Worm (Caenorhabditis elegans) whole organism, L2 larva: ENCODE measurements around the gene ZK596.2.

Source experiments
- C34F6.9 ChIP-seq: fragments of 150-350 bp; optimal IDR thresholded peaks from 2 replicates; lab custom pipeline; 2014; ENCODE audit warnings: missing biosample characterization, missing genetic modification characterization
- F13H6.1 ChIP-seq: sonication (generic microtip); optimal IDR thresholded peaks from 2 replicates; lab custom pipeline; 2016; ENCODE audit warnings: missing genetic modification characterization, missing compliant biosample characterization
- Y55F3AM.14 ChIP-seq: fragments of 200-800 bp; sonication (Bioruptor generic); optimal IDR thresholded peaks from 2 replicates; lab custom pipeline; 2018; ENCODE audit warnings: mild to moderate bottlenecking, missing genetic modification characterization, missing compliant biosample characterization
- ZK546.5 ChIP-seq: sonication (generic microtip); optimal IDR thresholded peaks from 2 replicates; lab custom pipeline; 2017; ENCODE audit warnings: missing biosample characterization, missing genetic modification characterization
- alr-1 ChIP-seq: fragments of 150-350 bp; optimal IDR thresholded peaks from 2 replicates; lab custom pipeline; 2014; ENCODE audit warnings: missing biosample characterization, missing genetic modification characterization
- ama-1 ChIP-seq: fragments of 150-350 bp; optimal IDR thresholded peaks from 2 replicates; lab custom pipeline; 2018; ENCODE audit warnings: inconsistent platforms
- blmp-1 ChIP-seq: sonication (generic microtip); optimal IDR thresholded peaks from 2 replicates; lab custom pipeline; 2017; ENCODE audit warnings: missing genetic modification characterization, mild to moderate bottlenecking, missing compliant biosample characterization, antibody characterized with exemption, moderate library complexity; ENCODE audit not compliant: insufficient read depth
- crh-2 ChIP-seq: sonication (generic microtip); optimal IDR thresholded peaks from 2 replicates; lab custom pipeline; 2017; ENCODE audit warnings: missing biosample characterization, missing genetic modification characterization
- dmd-4 ChIP-seq: sonication (generic microtip); optimal IDR thresholded peaks from 2 replicates; lab custom pipeline; 2017; ENCODE audit warnings: missing biosample characterization, missing genetic modification characterization
- egl-27 ChIP-seq: sonication (generic microtip); optimal IDR thresholded peaks from 3 replicates; lab custom pipeline; 2017; ENCODE audit warnings: missing biosample characterization, missing genetic modification reagents, missing genetic modification characterization
- elt-3 ChIP-seq: sonication (generic microtip); optimal IDR thresholded peaks from 2 replicates; lab custom pipeline; 2017; ENCODE audit warnings: missing biosample characterization, missing genetic modification characterization
- fos-1 ChIP-seq: fragments of 150-350 bp; optimal IDR thresholded peaks from 2 replicates; lab custom pipeline; 2014; ENCODE audit warnings: missing biosample characterization, missing genetic modification characterization
- lin-11 ChIP-seq: fragments of 150-350 bp; sonication (generic microtip); optimal IDR thresholded peaks from 2 replicates; lab custom pipeline; 2014; ENCODE audit warnings: missing biosample characterization, missing genetic modification characterization, inconsistent platforms, mixed read lengths
- lsy-2 ChIP-seq, 2 experiments: fragments of 150-350 bp in 1 of 2; sonication (generic microtip) in 1 of 2; optimal IDR thresholded peaks; 2 replicates each; lab custom pipeline; 2014 to 2017; ENCODE audit warnings: missing biosample characterization in 2 of 2, missing genetic modification characterization in 2 of 2
- mdl-1 ChIP-seq, 2 experiments: fragments of 150-350 bp in 1 of 2; sonication (generic microtip) in 1 of 2; optimal IDR thresholded peaks; 2 replicates each; lab custom pipeline; 2017; ENCODE audit warnings: missing biosample characterization in 2 of 2, missing genetic modification characterization in 2 of 2
- nhr-12 ChIP-seq: fragments of 150-350 bp; optimal IDR thresholded peaks from 2 replicates; lab custom pipeline; 2014; ENCODE audit warnings: missing biosample characterization, missing genetic modification characterization
- nhr-129 ChIP-seq: fragments of 150-350 bp; optimal IDR thresholded peaks from 2 replicates; lab custom pipeline; 2014; ENCODE audit warnings: missing biosample characterization, missing genetic modification characterization
- nhr-21 ChIP-seq: fragments of 150-350 bp; optimal IDR thresholded peaks from 2 replicates; lab custom pipeline; 2014; ENCODE audit warnings: missing biosample characterization, missing genetic modification characterization
- nhr-23 ChIP-seq: fragments of 150-350 bp; optimal IDR thresholded peaks from 2 replicates; lab custom pipeline; 2014; ENCODE audit warnings: missing biosample characterization, missing genetic modification reagents, missing genetic modification characterization
- nhr-237 ChIP-seq: fragments of 150-350 bp; optimal IDR thresholded peaks from 2 replicates; lab custom pipeline; 2014; ENCODE audit warnings: missing biosample characterization, missing genetic modification characterization
- nhr-77 ChIP-seq: fragments of 150-350 bp; optimal IDR thresholded peaks from 2 replicates; lab custom pipeline; 2014; ENCODE audit warnings: missing biosample characterization, missing genetic modification characterization
- peb-1 ChIP-seq: fragments of 150-350 bp; optimal IDR thresholded peaks from 2 replicates; lab custom pipeline; 2014; ENCODE audit warnings: missing biosample characterization, missing genetic modification characterization
- skn-1 ChIP-seq: sonication (generic microtip); optimal IDR thresholded peaks from 2 replicates; lab custom pipeline; 2017; ENCODE audit warnings: missing biosample characterization, missing genetic modification characterization
- sma-3 ChIP-seq: sonication (generic microtip); optimal IDR thresholded peaks from 2 replicates; lab custom pipeline; 2016; ENCODE audit warnings: missing genetic modification reagents, missing genetic modification characterization, missing compliant biosample characterization
- snpc-4 ChIP-seq: fragments of 150-350 bp; optimal IDR thresholded peaks from 2 replicates; lab custom pipeline; 2014; ENCODE audit warnings: missing biosample characterization, missing genetic modification characterization
- unc-39 ChIP-seq: fragments of 150-350 bp; optimal IDR thresholded peaks from 2 replicates; lab custom pipeline; 2014; ENCODE audit warnings: missing biosample characterization, missing genetic modification characterization
- unc-55 ChIP-seq: fragments of 150-350 bp; sonication (generic microtip); optimal IDR thresholded peaks from 3 replicates; lab custom pipeline; 2014; ENCODE audit warnings: missing biosample characterization, missing genetic modification reagents, missing genetic modification characterization
- zag-1 ChIP-seq: fragments of 150-350 bp; optimal IDR thresholded peaks from 2 replicates; lab custom pipeline; 2014; ENCODE audit warnings: missing biosample characterization, missing genetic modification characterization
- ztf-1 ChIP-seq: fragments of 200-800 bp; sonication (Bioruptor generic); conservative IDR thresholded peaks from 2 replicates; pipeline ENCODE4 v1.3.6; 2022; ENCODE audit warnings: missing genetic modification characterization, missing compliant biosample characterization

ZK596.2 gene

ce11 chrIV:10869642-10870041 lies 39.5 kb downstream of the ZK596.2 start:
- no peak for TF ChIP-seq skn-1 (tag; lab: Kevin White, UChicago)
- no peak for TF ChIP-seq crh-2
- TF ChIP-seq unc-55 (GFP tag; lab: Kevin White, UChicago): no peak
- TF ChIP-seq nhr-23 (tag; lab: Kevin White, UChicago): no peak
- TF ChIP-seq sma-3 (GFP tag; lab: Kevin White, UChicago): no peak
- no peak for TF ChIP-seq alr-1
- TF ChIP-seq nhr-12 (tag; lab: Kevin White, UChicago): no peak
- no peak for TF ChIP-seq nhr-77
- TF ChIP-seq, all 48 proteins: peak for 0

- TF ChIP-seq ztf-1 (GFP tag; lab: Robert Waterston, UW) (no peak), F13H6.1 (tag; lab: Kevin White, UChicago) (no peak), unc-55 (GFP tag; lab: Kevin White, UChicago) (peak; percentile 12), elt-3 (no peak), lsy-2 (tag; optimal IDR thresholded peaks at IDR 0.05; lab: Kevin White, UChicago) (peak in 1 of 2 experiments; percentile 19), C34F6.9 (peak; percentile 5), peb-1 (tag; lab: Kevin White, UChicago) (no peak), zag-1 (tag; lab: Kevin White, UChicago) (peak; percentile 61)
Measured at ce11 chrIV:10868629-10869251, 40.4 kb downstream of the ZK596.2 start, which contains the start of gene F13E9.11. F13E9.11 (minus strand) TSS chrIV:10869135.

ce11 chrIV:10867370-10868146 lies 41.5 kb downstream of the ZK596.2 start:
- no peak for TF ChIP-seq ama-1 (lab: Kevin White, UChicago)
- no peak for TF ChIP-seq ZK546.5
- TF ChIP-seq crh-2: no peak
- TF ChIP-seq unc-55 (GFP tag; lab: Kevin White, UChicago): no peak
- no peak for TF ChIP-seq egl-27 (tag; lab: Kevin White, UChicago)
- no peak for TF ChIP-seq nhr-12 (tag; lab: Kevin White, UChicago)
- no peak for TF ChIP-seq nhr-21
- no peak for TF ChIP-seq dmd-4 (tag; lab: Kevin White, UChicago)
- no peak for TF ChIP-seq lsy-2 (tag; optimal IDR thresholded peaks at IDR 0.05; lab: Kevin White, UChicago)
- no peak for TF ChIP-seq peb-1 (tag; lab: Kevin White, UChicago)
- no peak for TF ChIP-seq elt-3
- TF ChIP-seq skn-1 (tag; lab: Kevin White, UChicago): no peak
- no peak for TF ChIP-seq nhr-23 (tag; lab: Kevin White, UChicago)
- no peak for TF ChIP-seq Y55F3AM.14 (GFP tag; lab: Kevin White, UChicago)

ce11 chrIV:10864031-10864430 lies 45.1 kb downstream of the ZK596.2 start, which contains the start of gene nish-1:
nish-1 (plus strand) TSS chrIV:10864331.
- no peak for TF ChIP-seq Y55F3AM.14 (GFP tag; lab: Kevin White, UChicago)

ce11 chrIV:10861102-10861501 lies 48.0 kb downstream of the ZK596.2 start, which contains the start of gene rbm-22:
rbm-22 (plus strand) TSS chrIV:10861402.
- TF ChIP-seq mdl-1 (tag; optimal IDR thresholded peaks at IDR 0.05; lab: Kevin White, UChicago) (no peak), ama-1 (lab: Kevin White, UChicago) (no peak), nhr-23 (tag; lab: Kevin White, UChicago) (no peak), snpc-4 (tag; lab: Kevin White, UChicago) (no peak), dmd-4 (tag; lab: Kevin White, UChicago) (no peak), nhr-77 (no peak), ZK546.5 (no peak), unc-39 (tag; lab: Kevin White, UChicago) (no peak)

ce11 chrIV:10858300-10859016 lies 50.6 kb downstream of the ZK596.2 start, which contains the start of the genes T11G6.2 and hars-1:
T11G6.2 (minus strand) TSS chrIV:10858496.
hars-1 (plus strand) TSS chrIV:10858957.
- no peak for TF ChIP-seq nhr-237
- TF ChIP-seq lsy-2 (tag; optimal IDR thresholded peaks at IDR 0.05; lab: Kevin White, UChicago): peak in 1 of 2 experiments; percentile 32
- no peak for TF ChIP-seq blmp-1 (tag; lab: Kevin White, UChicago)
- TF ChIP-seq lin-11: no peak
- TF ChIP-seq fos-1 (tag; lab: Kevin White, UChicago): peak; percentile 88
- no peak for TF ChIP-seq dmd-4 (tag; lab: Kevin White, UChicago)
- peak; percentile 47 for TF ChIP-seq unc-55 (GFP tag; lab: Kevin White, UChicago)
- peak; percentile 64 for TF ChIP-seq crh-2
- TF ChIP-seq C34F6.9: peak; percentile 31
- no peak for TF ChIP-seq nhr-12 (tag; lab: Kevin White, UChicago)
- TF ChIP-seq nhr-129 (tag; lab: Kevin White, UChicago): peak; percentile 63
- TF ChIP-seq, all 48 proteins: peak for 6
